Worm (Caenorhabditis elegans) whole organism, L4 larva: ENCODE data around the gene lurp-2.

Experiments
- D1046.2 ChIP-seq: fragments of 200-800 bp; sonication (Bioruptor generic); IDR thresholded peaks from 2 replicates; pipeline ENCODE4 v1.3.6; 2022; ENCODE audit warnings: missing genetic modification characterization, missing compliant biosample characterization
- F10B5.3 ChIP-seq: sonication (generic microtip); optimal IDR thresholded peaks from 2 replicates; lab custom pipeline; 2016; ENCODE audit warnings: mild to moderate bottlenecking, missing genetic modification characterization, missing compliant biosample characterization
- R02D3.7 ChIP-seq: fragments of 150-350 bp; sonication (generic microtip); optimal IDR thresholded peaks from 3 replicates; lab custom pipeline; 2014; ENCODE audit warnings: missing biosample characterization, missing genetic modification characterization
- T26A8.4 ChIP-seq: fragments of 200-800 bp; sonication (Bioruptor generic); IDR thresholded peaks from 2 replicates; pipeline ENCODE4 v1.3.6; 2022; ENCODE audit warnings: missing genetic modification characterization, missing compliant biosample characterization
- Y105C5A.15 ChIP-seq: fragments of 200-800 bp; sonication (Bioruptor generic); IDR thresholded peaks from 2 replicates; pipeline ENCODE4 v1.3.6; 2022; ENCODE audit warnings: missing genetic modification characterization, missing compliant biosample characterization
- Y48G9A.11 ChIP-seq: fragments of 200-800 bp; sonication (Bioruptor generic); IDR thresholded peaks from 2 replicates; pipeline ENCODE4 v1.3.6; 2022; ENCODE audit warnings: missing genetic modification reagents, missing genetic modification characterization, missing compliant biosample characterization
- ZK337.2 ChIP-seq: fragments of 200-800 bp; sonication (Bioruptor generic); IDR thresholded peaks from 2 replicates; pipeline ENCODE4 v1.3.6; 2022; ENCODE audit warnings: missing genetic modification reagents, missing genetic modification characterization, missing compliant biosample characterization
- ZK546.5 ChIP-seq, 2 experiments: sonication (generic microtip); optimal IDR thresholded peaks; 2 replicates each; lab custom pipeline; 2017; ENCODE audit warnings: missing biosample characterization in 2 of 2, missing genetic modification characterization in 2 of 2
- attf-4 ChIP-seq: sonication (generic microtip); optimal IDR thresholded peaks from 3 replicates; lab custom pipeline; 2017; ENCODE audit warnings: missing biosample characterization, missing genetic modification characterization
- ceh-20 ChIP-seq: fragments of 200-800 bp; sonication (Bioruptor generic); IDR thresholded peaks from 2 replicates; pipeline ENCODE4 v1.3.6; 2022; ENCODE audit warnings: missing genetic modification reagents, missing genetic modification characterization, missing compliant biosample characterization
- ceh-82 ChIP-seq: sonication (generic microtip); optimal IDR thresholded peaks from 2 replicates; lab custom pipeline; 2017; ENCODE audit warnings: missing biosample characterization, missing genetic modification characterization
- ces-1 ChIP-seq: fragments of 150-350 bp; sonication (generic microtip); optimal IDR thresholded peaks from 4 replicates; lab custom pipeline; 2014; ENCODE audit warnings: missing biosample characterization, missing genetic modification reagents, missing genetic modification characterization
- cey-2 ChIP-seq: sonication (generic microtip); optimal IDR thresholded peaks from 3 replicates; lab custom pipeline; 2017; ENCODE audit warnings: missing genetic modification characterization, mild to moderate bottlenecking, missing compliant biosample characterization, antibody characterized with exemption, borderline replicate concordance; ENCODE audit not compliant: insufficient read depth
- daf-16 ChIP-seq, 3 experiments: sonication (generic microtip); optimal IDR thresholded peaks; 2 replicates each; lab custom pipeline; 2016 to 2017; ENCODE audit warnings: missing genetic modification characterization in 3 of 3, missing genetic modification reagents in 3 of 3, mild to moderate bottlenecking in 2 of 3, missing compliant biosample characterization in 2 of 3, missing biosample characterization in 1 of 3, moderate library complexity in 1 of 3
- dmd-8 ChIP-seq: fragments of 200-800 bp; sonication (Bioruptor generic); IDR thresholded peaks from 2 replicates; pipeline ENCODE4 v1.3.6; 2022; ENCODE audit warnings: missing genetic modification characterization, missing compliant biosample characterization
- dpl-1 ChIP-seq: fragments of 150-350 bp; optimal IDR thresholded peaks from 2 replicates; lab custom pipeline; 2014; ENCODE audit warnings: missing biosample characterization, missing genetic modification reagents, missing genetic modification characterization
- duxl-1 ChIP-seq: sonication (generic microtip); optimal IDR thresholded peaks from 2 replicates; lab custom pipeline; 2016; ENCODE audit warnings: mild to moderate bottlenecking, missing genetic modification characterization, moderate library complexity, missing compliant biosample characterization; ENCODE audit not compliant: poor library complexity
- dve-1 ChIP-seq: sonication (generic microtip); optimal IDR thresholded peaks from 2 replicates; lab custom pipeline; 2017; ENCODE audit warnings: antibody characterized with exemption, mild to moderate bottlenecking, missing genetic modification characterization, missing compliant biosample characterization; ENCODE audit not compliant: insufficient read depth
- egl-43 ChIP-seq: fragments of 200-800 bp; sonication (Bioruptor generic); IDR thresholded peaks from 2 replicates; pipeline ENCODE4 v1.3.6; 2022; ENCODE audit warnings: missing genetic modification reagents, missing genetic modification characterization, missing compliant biosample characterization
- hlh-30 ChIP-seq: sonication (generic microtip); optimal IDR thresholded peaks from 2 replicates; lab custom pipeline; 2017; ENCODE audit warnings: antibody characterized with exemption, mild to moderate bottlenecking, missing genetic modification characterization, missing compliant biosample characterization; ENCODE audit not compliant: insufficient read depth
- hmg-1.1 ChIP-seq: fragments of 200-800 bp; sonication (Bioruptor generic); IDR thresholded peaks from 2 replicates; pipeline ENCODE4 v1.3.6; 2022; ENCODE audit warnings: missing genetic modification reagents, missing genetic modification characterization, missing compliant biosample characterization
- jun-1 ChIP-seq: fragments of 150-350 bp; optimal IDR thresholded peaks from 2 replicates; lab custom pipeline; 2014; ENCODE audit warnings: missing biosample characterization, missing genetic modification reagents, missing genetic modification characterization
- lin-13 ChIP-seq: fragments of 150-350 bp; optimal IDR thresholded peaks from 2 replicates; lab custom pipeline; 2014; ENCODE audit warnings: missing biosample characterization, missing genetic modification reagents, missing genetic modification characterization
- lin-29 ChIP-seq: fragments of 200-800 bp; sonication (Bioruptor generic); IDR thresholded peaks from 2 replicates; pipeline ENCODE4 v1.3.6; 2022; ENCODE audit warnings: missing genetic modification reagents, missing genetic modification characterization, missing compliant biosample characterization
- lir-3 ChIP-seq: sonication (generic microtip); optimal IDR thresholded peaks from 2 replicates; lab custom pipeline; 2016; ENCODE audit warnings: mild to moderate bottlenecking, missing genetic modification characterization, missing compliant biosample characterization
- madf-5 ChIP-seq, 2 experiments: fragments of 200-800 bp; sonication (Bioruptor generic); IDR thresholded peaks; 2 replicates each; pipeline ENCODE4 v1.3.6; 2022; ENCODE audit warnings: missing compliant biosample characterization in 2 of 2, missing genetic modification characterization in 2 of 2
- nhr-10 ChIP-seq: fragments of 150-350 bp; optimal IDR thresholded peaks from 2 replicates; lab custom pipeline; 2014; ENCODE audit warnings: missing biosample characterization, missing genetic modification characterization
- nhr-102 ChIP-seq: sonication (generic microtip); optimal IDR thresholded peaks from 2 replicates; lab custom pipeline; 2016; ENCODE audit warnings: mild to moderate bottlenecking, missing genetic modification characterization, moderate library complexity, missing compliant biosample characterization
- nhr-11 ChIP-seq: fragments of 150-350 bp; optimal IDR thresholded peaks from 2 replicates; lab custom pipeline; 2014; ENCODE audit warnings: missing biosample characterization, missing genetic modification characterization
- nhr-111 ChIP-seq: fragments of 200-800 bp; sonication (Bioruptor generic); optimal IDR thresholded peaks from 2 replicates; lab custom pipeline; 2018; ENCODE audit warnings: mild to moderate bottlenecking, missing genetic modification characterization, missing compliant biosample characterization
- nhr-28 ChIP-seq: fragments of 150-350 bp; optimal IDR thresholded peaks from 2 replicates; lab custom pipeline; 2014; ENCODE audit warnings: missing biosample characterization, missing genetic modification characterization
- nhr-42 ChIP-seq: fragments of 200-800 bp; sonication (Bioruptor generic); IDR thresholded peaks from 2 replicates; pipeline ENCODE4 v1.3.6; 2022; ENCODE audit warnings: missing genetic modification characterization, missing compliant biosample characterization
- nhr-6 ChIP-seq: fragments of 150-350 bp; optimal IDR thresholded peaks from 2 replicates; lab custom pipeline; 2014; ENCODE audit warnings: missing biosample characterization, missing genetic modification characterization
- pqm-1 ChIP-seq: sonication (generic microtip); optimal IDR thresholded peaks from 2 replicates; lab custom pipeline; 2017; ENCODE audit warnings: missing biosample characterization, missing genetic modification characterization
- skn-1 ChIP-seq: fragments of 150-350 bp; optimal IDR thresholded peaks from 2 replicates; lab custom pipeline; 2014; ENCODE audit warnings: missing biosample characterization, missing genetic modification characterization
- snpc-4 ChIP-seq: fragments of 150-350 bp; optimal IDR thresholded peaks from 2 replicates; lab custom pipeline; 2014; ENCODE audit warnings: missing biosample characterization, missing genetic modification characterization
- spr-3 ChIP-seq: fragments of 200-800 bp; sonication (Bioruptor generic); optimal IDR thresholded peaks from 2 replicates; lab custom pipeline; 2018; ENCODE audit warnings: mild to moderate bottlenecking, missing genetic modification characterization, missing compliant biosample characterization
- tag-97 ChIP-seq: fragments of 200-800 bp; sonication (Bioruptor generic); IDR thresholded peaks from 2 replicates; pipeline ENCODE4 v1.3.6; 2022; ENCODE audit warnings: missing genetic modification characterization, missing compliant biosample characterization
- tra-1 ChIP-seq: fragments of 200-800 bp; sonication (Bioruptor generic); IDR thresholded peaks from 2 replicates; pipeline ENCODE4 v1.3.6; 2022; ENCODE audit warnings: missing genetic modification reagents, missing genetic modification characterization, missing compliant biosample characterization
- unc-62 ChIP-seq, 3 experiments: fragments of 150-350 bp in 1 of 3; sonication (generic microtip); optimal IDR thresholded peaks in 2 of 3; peaks in 1 of 3; 1 replicate in 1 of 3; 2 replicates in 2 of 3; lab custom pipeline; 2014 to 2017; ENCODE audit warnings: missing biosample characterization in 3 of 3, missing genetic modification characterization in 3 of 3, missing genetic modification reagents in 3 of 3, missing genotype in 1 of 3
- zag-1 ChIP-seq: fragments of 150-350 bp; optimal IDR thresholded peaks from 2 replicates; lab custom pipeline; 2014; ENCODE audit warnings: missing biosample characterization, missing genetic modification characterization
- zfp-3 ChIP-seq: fragments of 200-800 bp; sonication (Bioruptor generic); conservative IDR thresholded peaks from 2 replicates; pipeline ENCODE4 v1.3.6; 2022; ENCODE audit warnings: missing genetic modification reagents, missing genetic modification characterization, missing compliant biosample characterization
- ztf-11 ChIP-seq: fragments of 150-350 bp; optimal IDR thresholded peaks from 2 replicates; lab custom pipeline; 2014; ENCODE audit warnings: missing biosample characterization, missing genetic modification characterization

The lurp-2 gene

ce11 chrV:13445229-13445949 is 8.0 kb upstream of the lurp-2 start, which contains the start of gene Y2H9A.4:
Gene Y2H9A.4 (plus strand): TSS chrV:13445899.
- TF ChIP-seq daf-16 (GFP tag; optimal IDR thresholded peaks at IDR 0.05; lab: Kevin White, UChicago) (no peak), daf-16 (tag; optimal IDR thresholded peaks at IDR 0.05; lab: Kevin White, UChicago) (peak; percentile 93), cey-2 (no peak), pqm-1 (peak; percentile 37), nhr-28 (tag; lab: Kevin White, UChicago) (peak; percentile 84), dve-1 (tag; lab: Kevin White, UChicago) (peak; percentile 36), skn-1 (no peak), unc-62 (GFP tag; optimal IDR thresholded peaks at IDR 0.05 in 1 of 2; lab: Kevin White, UChicago) (peak in 1 of 2 experiments; percentile 94), unc-62 (tag; optimal IDR thresholded peaks at IDR 0.05; lab: Kevin White, UChicago) (no peak), nhr-6 (tag; lab: Kevin White, UChicago) (peak; percentile 29)

DNA sequence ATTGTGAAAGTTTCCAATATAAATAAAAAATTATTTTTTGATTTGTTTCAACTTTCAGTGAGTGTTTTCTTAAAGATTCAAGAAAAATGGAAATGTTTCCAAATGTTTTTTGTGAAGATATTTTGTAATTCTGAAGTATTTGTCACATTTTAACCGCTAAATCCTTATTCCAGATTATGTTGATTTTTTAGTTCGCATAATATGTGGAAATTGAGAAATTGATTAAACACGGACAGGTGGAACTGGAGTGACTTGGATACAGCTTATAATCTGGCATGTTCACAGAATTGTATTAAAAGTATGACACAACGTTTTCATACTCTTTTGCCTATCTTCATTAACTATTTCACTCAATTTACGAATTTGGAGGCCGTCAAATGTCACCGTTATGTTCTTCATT is 2.0 kb downstream of the lurp-2 start, which contains the start of gene lurp-3:
TSS of gene lurp-3 (plus strand) at position 301 of the 400 bp plus-strand sequence.
- no peak for TF ChIP-seq F10B5.3 (tag; lab: Kevin White, UChicago)
- TF ChIP-seq nhr-6 (tag; lab: Kevin White, UChicago), result no peak
- no peak for TF ChIP-seq lir-3 (tag; lab: Kevin White, UChicago)
- no peak for TF ChIP-seq nhr-102 (tag; lab: Kevin White, UChicago)

DNA sequence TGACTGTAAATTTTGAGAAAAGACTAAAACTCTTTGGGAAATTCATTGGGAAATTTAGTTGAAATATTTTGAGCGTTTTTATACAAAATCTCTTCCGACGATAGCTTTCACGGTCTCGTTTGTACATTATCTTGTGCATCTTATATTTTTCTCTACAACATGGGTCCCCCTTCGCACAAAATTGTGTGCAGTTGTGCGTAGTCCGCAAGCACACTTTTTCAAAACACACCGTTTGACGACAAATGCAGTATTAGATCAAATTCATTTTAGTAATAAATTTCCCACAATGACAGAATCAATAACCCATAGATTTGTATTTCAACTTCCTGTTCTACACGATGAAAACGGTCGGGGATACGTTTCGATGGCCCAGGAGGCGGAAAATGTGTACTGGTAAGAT is 4.4 kb downstream of the lurp-2 start, which contains the start of gene F25H9.2:
TSS of gene F25H9.2 (plus strand) at position 226 of the 400 bp plus-strand sequence.
- TF ChIP-seq snpc-4 (no peak), R02D3.7 (tag; lab: Kevin White, UChicago) (no peak), dpl-1 (GFP tag; lab: Kevin White, UChicago) (peak; percentile 35), duxl-1 (tag; lab: Kevin White, UChicago) (no peak), Y48G9A.11 (GFP tag; lab: Robert Waterston, UW) (no peak), hmg-1.1 (GFP tag; lab: Robert Waterston, UW) (no peak), dmd-8 (GFP tag; lab: Robert Waterston, UW) (no peak), ceh-20 (no peak), nhr-6 (tag; lab: Kevin White, UChicago) (peak; percentile 52), egl-43 (GFP tag; lab: Robert Waterston, UW) (no peak), ces-1 (GFP tag; lab: Kevin White, UChicago) (no peak), Y105C5A.15 (no peak)
- TF ChIP-seq, all 104 proteins: peak for 2

ce11 chrV:13459323-13459722 is 5.9 kb downstream of the lurp-2 start, which contains the start of gene bath-39:
Gene bath-39 (plus strand): TSS chrV:13459459.
- TF ChIP-seq spr-3 (GFP tag; lab: Kevin White, UChicago) (no peak), Y48G9A.11 (GFP tag; lab: Robert Waterston, UW) (no peak), hmg-1.1 (GFP tag; lab: Robert Waterston, UW) (no peak), nhr-11 (no peak), D1046.2 (GFP tag; lab: Robert Waterston, UW) (no peak), tra-1 (GFP tag; lab: Robert Waterston, UW) (no peak), madf-5 (GFP tag; IDR thresholded peaks at IDR 0.05; lab: Robert Waterston, UW) (no peak), lin-13 (GFP tag; lab: Kevin White, UChicago) (no peak), T26A8.4 (GFP tag; lab: Robert Waterston, UW) (no peak), R02D3.7 (tag; lab: Kevin White, UChicago) (no peak), nhr-111 (GFP tag; lab: Kevin White, UChicago) (no peak), ztf-11 (tag; lab: Kevin White, UChicago) (no peak), dpl-1 (GFP tag; lab: Kevin White, UChicago) (peak; percentile 11), nhr-6 (tag; lab: Kevin White, UChicago) (peak; percentile 19), zfp-3 (GFP tag; lab: Robert Waterston, UW) (no peak), jun-1 (tag; lab: Kevin White, UChicago) (no peak), zag-1 (tag; lab: Kevin White, UChicago) (no peak), duxl-1 (tag; lab: Kevin White, UChicago) (no peak), attf-4 (tag; lab: Kevin White, UChicago) (no peak), lin-29 (GFP tag; lab: Robert Waterston, UW) (no peak), tag-97 (GFP tag; lab: Robert Waterston, UW) (no peak), nhr-10 (no peak), hlh-30 (peak; percentile 8), ceh-82 (tag; lab: Kevin White, UChicago) (no peak), ZK337.2 (no peak), nhr-42 (GFP tag; lab: Robert Waterston, UW) (no peak), nhr-28 (tag; lab: Kevin White, UChicago) (no peak), ZK546.5 (tag; optimal IDR thresholded peaks at IDR 0.05; lab: Kevin White, UChicago) (no peak)
